Fruit fly (Drosophila melanogaster): ENCODE measurements around the gene obst-F.

DNA sequence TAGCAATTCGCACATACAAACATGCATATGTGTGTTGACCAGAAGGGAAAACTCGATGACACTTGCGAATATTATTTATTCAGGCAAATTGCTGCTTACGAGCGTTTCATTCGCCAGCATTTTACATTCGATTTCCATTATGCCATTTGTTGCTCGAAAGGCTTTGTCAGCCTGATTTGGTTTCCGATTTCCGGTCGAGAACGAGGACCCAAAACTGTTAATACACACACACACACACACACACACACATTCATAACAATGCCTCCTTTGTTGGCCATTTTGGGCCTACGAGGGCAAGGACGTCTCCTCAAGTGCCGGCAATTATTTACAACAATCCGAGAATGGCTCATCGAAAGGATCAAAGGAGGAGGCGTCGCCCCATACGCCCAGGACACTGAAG lies 23.7 kb downstream of the obst-F start:
- no peak for TF ChIP-seq usp (GFP tag; optimal IDR thresholded peaks at IDR 0.05)
- no peak for TF ChIP-seq fru (GFP tag; optimal IDR thresholded peaks at IDR 0.05)
- no peak for TF ChIP-seq psq (GFP tag; optimal IDR thresholded peaks at IDR 0.05)
- no peak for TF ChIP-seq N (GFP tag; optimal IDR thresholded peaks at IDR 0.05)
- TF ChIP-seq Mio (GFP tag; optimal IDR thresholded peaks at IDR 0.05), result no peak
- no peak for TF ChIP-seq lola (GFP tag; optimal IDR thresholded peaks at IDR 0.05)
- TF ChIP-seq Hr78 (GFP tag; optimal IDR thresholded peaks at IDR 0.05), result no peak
- TF ChIP-seq Abd-B (GFP tag; optimal IDR thresholded peaks at IDR 0.05), result no peak
- no peak for TF ChIP-seq pan (optimal IDR thresholded peaks at IDR 0.05)
- no peak for TF ChIP-seq GATAd (GFP tag; optimal IDR thresholded peaks at IDR 0.05)
- no peak for TF ChIP-seq Myc (optimal IDR thresholded peaks at IDR 0.05)
